Worm (Caenorhabditis elegans) whole organism, late embryonic: ENCODE results near the gene nas-11.

ENCODE experiments used
- C38D4.7 ChIP-seq: fragments of 200-800 bp; sonication (Bioruptor generic); optimal IDR thresholded peaks from 2 replicates; lab custom pipeline; 2018; ENCODE audit warnings: mild to moderate bottlenecking, missing genetic modification characterization, moderate library complexity, missing compliant biosample characterization
- K09A11.1 ChIP-seq: sonication (generic microtip); optimal IDR thresholded peaks from 2 replicates; lab custom pipeline; 2017; ENCODE audit warnings: antibody characterized with exemption, mild to moderate bottlenecking, missing genetic modification characterization, missing compliant biosample characterization; ENCODE audit not compliant: insufficient read depth
- T23F11.4 ChIP-seq: fragments of 200-800 bp; sonication (Bioruptor generic); optimal IDR thresholded peaks from 2 replicates; lab custom pipeline; 2018; ENCODE audit warnings: mild to moderate bottlenecking, missing genetic modification characterization, missing compliant biosample characterization
- ahr-1 ChIP-seq: sonication (generic microtip); optimal IDR thresholded peaks from 2 replicates; lab custom pipeline; 2016; ENCODE audit warnings: missing genetic modification characterization, missing compliant biosample characterization
- ama-1 ChIP-seq: fragments of 150-350 bp; optimal IDR thresholded peaks from 2 replicates; lab custom pipeline; 2014
- ceh-14 ChIP-seq: sonication (generic microtip); optimal IDR thresholded peaks from 2 replicates; lab custom pipeline; 2016; ENCODE audit warnings: missing genotype, missing genetic modification characterization, missing compliant biosample characterization
- ceh-18 ChIP-seq: sonication (generic microtip); optimal IDR thresholded peaks from 2 replicates; lab custom pipeline; 2016; ENCODE audit warnings: missing genetic modification characterization, missing compliant biosample characterization
- ceh-19 ChIP-seq: fragments of 200-800 bp; sonication (Bioruptor generic); optimal IDR thresholded peaks from 2 replicates; lab custom pipeline; 2018; ENCODE audit warnings: mild to moderate bottlenecking, missing genetic modification characterization, missing compliant biosample characterization
- ceh-2 ChIP-seq: sonication (generic microtip); optimal IDR thresholded peaks from 2 replicates; lab custom pipeline; 2016; ENCODE audit warnings: missing genotype, missing genetic modification characterization, missing compliant biosample characterization
- ceh-24 ChIP-seq: sonication (generic microtip); optimal IDR thresholded peaks from 2 replicates; lab custom pipeline; 2016; ENCODE audit warnings: mild to moderate bottlenecking, missing genetic modification characterization, missing compliant biosample characterization
- ceh-31 ChIP-seq: sonication (generic microtip); optimal IDR thresholded peaks from 2 replicates; lab custom pipeline; 2016; ENCODE audit warnings: missing genetic modification characterization, missing compliant biosample characterization
- ceh-34 ChIP-seq: sonication (generic microtip); optimal IDR thresholded peaks from 2 replicates; lab custom pipeline; 2016; ENCODE audit warnings: mild to moderate bottlenecking, missing genetic modification characterization, missing compliant biosample characterization
- ceh-45 ChIP-seq: fragments of 200-800 bp; sonication (Bioruptor generic); IDR thresholded peaks from 2 replicates; pipeline ENCODE4 v1.3.6; 2022; ENCODE audit warnings: missing genetic modification reagents, missing genetic modification characterization, missing compliant biosample characterization
- ceh-48 ChIP-seq: sonication (generic microtip); optimal IDR thresholded peaks from 2 replicates; lab custom pipeline; 2016; ENCODE audit warnings: missing genetic modification characterization, inconsistent platforms, missing compliant biosample characterization
- che-1 ChIP-seq: sonication (generic microtip); optimal IDR thresholded peaks from 2 replicates; lab custom pipeline; 2016; ENCODE audit warnings: mild to moderate bottlenecking, missing genetic modification characterization, missing compliant biosample characterization
- dmd-4 ChIP-seq: sonication (generic microtip); optimal IDR thresholded peaks from 2 replicates; lab custom pipeline; 2016; ENCODE audit warnings: borderline replicate concordance, missing genetic modification characterization, missing compliant biosample characterization
- elt-2 ChIP-seq: sonication (generic microtip); optimal IDR thresholded peaks from 2 replicates; lab custom pipeline; 2016; ENCODE audit warnings: missing genetic modification reagents, missing genetic modification characterization, missing compliant biosample characterization
- elt-4 ChIP-seq: sonication (generic microtip); optimal IDR thresholded peaks from 2 replicates; lab custom pipeline; 2016; ENCODE audit warnings: missing genetic modification characterization, missing compliant biosample characterization
- ets-4 ChIP-seq: sonication (generic microtip); optimal IDR thresholded peaks from 2 replicates; lab custom pipeline; 2016; ENCODE audit warnings: missing genetic modification characterization, missing compliant biosample characterization
- fax-1 ChIP-seq: sonication (generic microtip); optimal IDR thresholded peaks from 2 replicates; lab custom pipeline; 2016; ENCODE audit warnings: missing genotype, missing genetic modification characterization, missing compliant biosample characterization
- fkh-10 ChIP-seq: fragments of 150-350 bp; optimal IDR thresholded peaks from 2 replicates; lab custom pipeline; 2014; ENCODE audit warnings: missing biosample characterization, missing genetic modification reagents, missing genetic modification characterization
- fkh-6 ChIP-seq: sonication (generic microtip); optimal IDR thresholded peaks from 2 replicates; lab custom pipeline; 2016; ENCODE audit warnings: missing genetic modification characterization, missing compliant biosample characterization
- hlh-30 ChIP-seq: sonication (generic microtip); optimal IDR thresholded peaks from 2 replicates; lab custom pipeline; 2017; ENCODE audit warnings: antibody characterized with exemption, missing genetic modification characterization, missing compliant biosample characterization; ENCODE audit not compliant: insufficient read depth
- hlh-6 ChIP-seq: sonication (generic microtip); optimal IDR thresholded peaks from 2 replicates; lab custom pipeline; 2016; ENCODE audit warnings: missing genotype, missing genetic modification characterization, missing compliant biosample characterization
- lim-6 ChIP-seq: sonication (generic microtip); optimal IDR thresholded peaks from 2 replicates; lab custom pipeline; 2016; ENCODE audit warnings: missing genetic modification characterization, missing compliant biosample characterization
- mec-3 ChIP-seq: sonication (generic microtip); optimal IDR thresholded peaks from 2 replicates; lab custom pipeline; 2016; ENCODE audit warnings: borderline replicate concordance, missing genetic modification characterization, missing compliant biosample characterization
- nfya-1 ChIP-seq: sonication (generic microtip); optimal IDR thresholded peaks from 2 replicates; lab custom pipeline; 2017; ENCODE audit warnings: missing genetic modification characterization, mild to moderate bottlenecking, missing compliant biosample characterization, antibody characterized with exemption, moderate library complexity
- nhr-11 ChIP-seq: fragments of 150-350 bp; optimal IDR thresholded peaks from 2 replicates; lab custom pipeline; 2014; ENCODE audit warnings: missing biosample characterization, missing genetic modification characterization
- nhr-232 ChIP-seq: sonication (generic microtip); optimal IDR thresholded peaks from 2 replicates; lab custom pipeline; 2016; ENCODE audit warnings: missing genetic modification characterization, missing compliant biosample characterization
- npax-4 ChIP-seq: sonication (generic microtip); optimal IDR thresholded peaks from 2 replicates; lab custom pipeline; 2016; ENCODE audit warnings: missing genetic modification characterization, missing compliant biosample characterization
- odd-2 ChIP-seq: sonication (generic microtip); optimal IDR thresholded peaks from 2 replicates; lab custom pipeline; 2017; ENCODE audit warnings: antibody characterized with exemption, mild to moderate bottlenecking, missing genetic modification characterization, missing compliant biosample characterization
- pag-3 ChIP-seq: sonication (generic microtip); optimal IDR thresholded peaks from 2 replicates; lab custom pipeline; 2016; ENCODE audit warnings: missing compliant biosample characterization, missing genetic modification characterization, borderline replicate concordance
- pat-9 ChIP-seq: fragments of 200-800 bp; sonication (Bioruptor generic); optimal IDR thresholded peaks from 2 replicates; lab custom pipeline; 2018; ENCODE audit warnings: mild to moderate bottlenecking, missing genetic modification characterization, moderate library complexity, missing compliant biosample characterization
- ref-2 ChIP-seq: sonication (generic microtip); optimal IDR thresholded peaks from 2 replicates; lab custom pipeline; 2016; ENCODE audit warnings: missing genetic modification characterization, missing compliant biosample characterization
- sdc-2 ChIP-seq: sonication (generic microtip); optimal IDR thresholded peaks from 2 replicates; lab custom pipeline; 2016; ENCODE audit warnings: missing genotype, missing genetic modification characterization, missing compliant biosample characterization
- sox-4 ChIP-seq: sonication (generic microtip); optimal IDR thresholded peaks from 2 replicates; lab custom pipeline; 2017; ENCODE audit warnings: mild to moderate bottlenecking, missing genetic modification characterization, inconsistent platforms, missing compliant biosample characterization
- ttx-3 ChIP-seq: sonication (generic microtip); optimal IDR thresholded peaks from 2 replicates; lab custom pipeline; 2016; ENCODE audit warnings: missing genetic modification reagents, missing genetic modification characterization, missing compliant biosample characterization
- unc-42 ChIP-seq: sonication (generic microtip); optimal IDR thresholded peaks from 2 replicates; lab custom pipeline; 2016; ENCODE audit warnings: missing genotype, missing genetic modification characterization, missing compliant biosample characterization
- unc-55 ChIP-seq: sonication (generic microtip); optimal IDR thresholded peaks from 2 replicates; lab custom pipeline; 2017; ENCODE audit warnings: missing biosample characterization, missing genetic modification reagents, missing genetic modification characterization
- zip-5 ChIP-seq: sonication (generic microtip); optimal IDR thresholded peaks from 2 replicates; lab custom pipeline; 2016; ENCODE audit warnings: missing genetic modification characterization, missing compliant biosample characterization
- ztf-16 ChIP-seq: sonication (generic microtip); optimal IDR thresholded peaks from 2 replicates; lab custom pipeline; 2017; ENCODE audit warnings: missing genetic modification characterization, missing compliant biosample characterization

Gene nas-11

ce11 chrX:6740282-6740982 is 27.1 kb downstream of the nas-11 start:
- peak; percentile 3 for TF ChIP-seq ref-2 (tag; lab: Kevin White, UChicago)
- peak; percentile 6 for TF ChIP-seq ceh-31 (tag; lab: Kevin White, UChicago)
- peak; percentile 39 for TF ChIP-seq unc-42 (tag; lab: Kevin White, UChicago)
- no peak for TF ChIP-seq ceh-45 (GFP tag; lab: Robert Waterston, UW)

- no peak for TF ChIP-seq fax-1 (tag; lab: Kevin White, UChicago)
- TF ChIP-seq hlh-30 (tag; lab: Kevin White, UChicago), result peak; percentile 74
- peak; percentile 12 for TF ChIP-seq ceh-18 (tag; lab: Kevin White, UChicago)
- no peak for TF ChIP-seq fkh-10
- TF ChIP-seq ets-4, result no peak
- TF ChIP-seq C38D4.7 (GFP tag; lab: Kevin White, UChicago), result no peak
- TF ChIP-seq mec-3 (tag; lab: Kevin White, UChicago), result no peak
- no peak for TF ChIP-seq T23F11.4 (GFP tag; lab: Kevin White, UChicago)
- TF ChIP-seq ama-1, result no peak
- TF ChIP-seq sox-4 (tag; lab: Kevin White, UChicago), result no peak
Observed at ce11 chrX:6740983-6741365, 27.6 kb downstream of the nas-11 start.

- no peak for TF ChIP-seq nhr-11 (tag; lab: Kevin White, UChicago)
- TF ChIP-seq hlh-30 (tag; lab: Kevin White, UChicago), result peak; percentile 65
- no peak for TF ChIP-seq ztf-16 (tag; lab: Kevin White, UChicago)
- no peak for TF ChIP-seq ref-2 (tag; lab: Kevin White, UChicago)
- no peak for TF ChIP-seq unc-42 (tag; lab: Kevin White, UChicago)
- TF ChIP-seq unc-55 (GFP tag; lab: Kevin White, UChicago), result peak; percentile 72
- TF ChIP-seq zip-5 (tag; lab: Kevin White, UChicago), result no peak
- TF ChIP-seq fkh-10, result no peak
- no peak for TF ChIP-seq T23F11.4 (GFP tag; lab: Kevin White, UChicago)
- no peak for TF ChIP-seq ceh-34
Observed at ce11 chrX:6741532-6741931, 28.2 kb downstream of the nas-11 start.

ce11 chrX:6742011-6742683 is 28.8 kb downstream of the nas-11 start, which contains the start of gene mdl-1:
Gene mdl-1 (plus strand): TSS chrX:6742351.
- TF ChIP-seq ceh-24 (tag; lab: Kevin White, UChicago) (no peak), fkh-10 (no peak), ceh-19 (GFP tag; lab: Kevin White, UChicago) (peak; percentile 87), pat-9 (tag; lab: Kevin White, UChicago) (peak; percentile 56), sdc-2 (tag; lab: Kevin White, UChicago) (peak; percentile 63), npax-4 (tag; lab: Kevin White, UChicago) (no peak), nfya-1 (tag; lab: Kevin White, UChicago) (peak; percentile 78), ceh-45 (GFP tag; lab: Robert Waterston, UW) (no peak; the same call in 1 of the 2 replicates), nhr-11 (tag; lab: Kevin White, UChicago) (no peak), lim-6 (tag; lab: Kevin White, UChicago) (no peak), hlh-6 (tag; lab: Kevin White, UChicago) (no peak), ztf-16 (tag; lab: Kevin White, UChicago) (peak; percentile 2), ttx-3 (tag; lab: Kevin White, UChicago) (no peak), C38D4.7 (GFP tag; lab: Kevin White, UChicago) (peak; percentile 23), dmd-4 (tag; lab: Kevin White, UChicago) (no peak), ceh-14 (tag; lab: Kevin White, UChicago) (peak; percentile 63), K09A11.1 (peak; percentile 45), ceh-2 (tag; lab: Kevin White, UChicago) (peak; percentile 32), nhr-232 (tag; lab: Kevin White, UChicago) (no peak), ceh-18 (tag; lab: Kevin White, UChicago) (peak; percentile 88), sox-4 (tag; lab: Kevin White, UChicago) (no peak), elt-2 (tag; lab: Kevin White, UChicago) (peak; percentile 74), hlh-30 (tag; lab: Kevin White, UChicago) (peak; percentile 89), fkh-6 (no peak), ref-2 (tag; lab: Kevin White, UChicago) (peak; percentile 82), unc-55 (GFP tag; lab: Kevin White, UChicago) (peak; percentile 81), zip-5 (tag; lab: Kevin White, UChicago) (no peak), ahr-1 (peak; percentile 6), ceh-48 (tag; lab: Kevin White, UChicago) (no peak), unc-42 (tag; lab: Kevin White, UChicago) (peak; percentile 48), pag-3 (tag; lab: Kevin White, UChicago) (no peak), elt-4 (tag; lab: Kevin White, UChicago) (no peak), che-1 (tag; lab: Kevin White, UChicago) (no peak), odd-2 (tag; lab: Kevin White, UChicago) (no peak)
